Worm (Caenorhabditis elegans) whole organism, L3 larva: ENCODE measurements around the gene Y39D8A.1.

ENCODE experiments used
- lin-39 ChIP-seq: fragments of 150-350 bp; optimal IDR thresholded peaks from 2 replicates; lab custom pipeline; 2018; ENCODE audit warnings: missing biosample characterization, missing genetic modification reagents, missing genetic modification characterization
- nhr-12 ChIP-seq: fragments of 150-350 bp; optimal IDR thresholded peaks from 2 replicates; lab custom pipeline; 2014; ENCODE audit warnings: missing biosample characterization, missing genetic modification characterization
- zag-1 ChIP-seq: fragments of 150-350 bp; optimal IDR thresholded peaks from 2 replicates; lab custom pipeline; 2014; ENCODE audit warnings: missing biosample characterization, missing genetic modification characterization
- ztf-4 ChIP-seq: fragments of 150-350 bp; optimal IDR thresholded peaks from 2 replicates; lab custom pipeline; 2014; ENCODE audit warnings: missing biosample characterization, missing genetic modification characterization

ce11 chrV:417656-418353, 727 bp upstream of the Y39D8A.1 start, which contains the start of gene irg-8:
- no peak for TF ChIP-seq nhr-12
- no peak for TF ChIP-seq zag-1 (tag; lab: Kevin White, UChicago)
- TF ChIP-seq ztf-4 (tag; lab: Kevin White, UChicago) = no peak
- TF ChIP-seq lin-39 (tag; lab: Kevin White, UChicago) = no peak
